Fruit fly (Drosophila melanogaster) whole organism, wandering third instar larva: Measurements from ENCODE around the gene CG7728.

Experiments used
- Abd-B ChIP-seq: fragments of >200 bp; optimal IDR thresholded peaks from 2 replicates; lab custom pipeline; 2017; ENCODE audit warnings: missing biosample characterization, missing genetic modification characterization
- CG9705 ChIP-seq: fragments of 200-800 bp; sonication (Bioruptor generic); optimal IDR thresholded peaks from 2 replicates; lab custom pipeline; 2018; ENCODE audit warnings: missing biosample characterization, mild to moderate bottlenecking, missing genetic modification characterization
- GATAd ChIP-seq: sonication (Bioruptor generic); optimal IDR thresholded peaks from 2 replicates; lab custom pipeline; 2016; ENCODE audit warnings: missing biosample characterization, missing genetic modification characterization
- Hr78 ChIP-seq: fragments of >200 bp; optimal IDR thresholded peaks from 2 replicates; lab custom pipeline; 2017; ENCODE audit warnings: missing biosample characterization, missing genetic modification characterization
- Jra ChIP-seq: sonication (Bioruptor generic); optimal IDR thresholded peaks from 2 replicates; lab custom pipeline; 2016; ENCODE audit warnings: missing biosample characterization, missing genetic modification characterization
- N ChIP-seq: fragments of >200 bp; optimal IDR thresholded peaks from 2 replicates; lab custom pipeline; 2018; ENCODE audit warnings: missing biosample characterization, missing external identifiers, missing genetic modification characterization
- Vsx2 ChIP-seq: fragments of 200-300, 225-300 bp; sonication (Bioruptor generic); optimal IDR thresholded peaks from 2 replicates; lab custom pipeline; 2018; ENCODE audit warnings: missing biosample characterization, missing genetic modification characterization; ENCODE audit not compliant: partially characterized antibody
- dmrt93B ChIP-seq: fragments of 200-800 bp; sonication (Bioruptor generic); optimal IDR thresholded peaks from 2 replicates; lab custom pipeline; 2018; ENCODE audit warnings: missing biosample characterization, mild to moderate bottlenecking, missing genetic modification characterization
- fru ChIP-seq: fragments of 200-800 bp; sonication (Bioruptor generic); optimal IDR thresholded peaks from 3 replicates; lab custom pipeline; 2016; ENCODE audit warnings: missing biosample characterization, mild to moderate bottlenecking, missing genetic modification characterization
- jim ChIP-seq: fragments of 175-275, 200-325 bp; sonication (Bioruptor generic); optimal IDR thresholded peaks from 2 replicates; lab custom pipeline; 2016; ENCODE audit warnings: missing biosample characterization, mild to moderate bottlenecking, missing genetic modification characterization
- lola ChIP-seq: fragments of >200 bp; optimal IDR thresholded peaks from 2 replicates; lab custom pipeline; 2017; ENCODE audit warnings: missing biosample characterization, missing genetic modification characterization
- psq ChIP-seq: fragments of 200-800 bp; sonication (Bioruptor generic); optimal IDR thresholded peaks from 3 replicates; lab custom pipeline; 2017; ENCODE audit warnings: missing biosample characterization, mild to moderate bottlenecking, missing genetic modification characterization, moderate library complexity
- rgr ChIP-seq: fragments of 200-800 bp; sonication (Bioruptor generic); optimal IDR thresholded peaks from 3 replicates; lab custom pipeline; 2016; ENCODE audit warnings: missing biosample characterization, mild to moderate bottlenecking, missing genetic modification characterization

DNA sequence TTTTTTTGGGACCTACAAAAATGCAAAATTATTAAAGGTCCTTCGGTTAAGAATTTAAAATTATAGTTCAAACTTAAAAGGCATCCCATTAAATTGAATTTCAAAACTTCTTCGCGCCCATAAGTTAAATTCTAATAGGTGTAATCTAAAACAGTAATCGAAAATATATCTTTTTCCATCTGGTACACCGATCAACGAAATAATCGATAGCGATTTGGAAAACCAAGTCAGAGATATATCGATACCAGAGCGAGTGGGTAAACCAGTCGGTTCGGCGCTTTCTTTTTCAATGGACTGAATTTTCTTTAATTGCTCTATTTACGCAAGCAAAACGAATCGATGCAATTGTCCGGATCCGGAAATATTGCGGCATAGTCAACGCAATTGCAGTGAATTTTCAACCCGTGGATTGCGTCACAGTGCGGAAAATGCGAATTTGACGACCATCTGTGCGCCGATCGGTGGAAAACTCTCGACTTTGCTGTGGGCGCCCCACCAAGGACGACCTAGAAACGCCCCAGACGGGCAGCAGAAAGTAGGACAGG is 7.8 kb downstream of the CG7728 start, which contains the start of gene Fit2:
- no peak for TF ChIP-seq Vsx2 (GFP tag; lab: Kevin White, UChicago)
- no peak for TF ChIP-seq fru (GFP tag; lab: Kevin White, UChicago)
- TF ChIP-seq CG9705 (GFP tag; lab: Kevin White, UChicago), result no peak
- no peak for TF ChIP-seq Jra (GFP tag; lab: Kevin White, UChicago)
- TF ChIP-seq lola (GFP tag; lab: Kevin White, UChicago), result no peak
- no peak for TF ChIP-seq Hr78
- no peak for TF ChIP-seq psq (GFP tag; lab: Kevin White, UChicago)
- TF ChIP-seq GATAd (GFP tag; lab: Kevin White, UChicago), result no peak
- no peak for TF ChIP-seq dmrt93B (GFP tag; lab: Kevin White, UChicago)
- no peak for TF ChIP-seq Abd-B (GFP tag; lab: Kevin White, UChicago)
- TF ChIP-seq N (GFP tag; lab: Kevin White, UChicago), result no peak
- no peak for TF ChIP-seq jim (GFP tag; lab: Kevin White, UChicago)
- no peak for TF ChIP-seq rgr (GFP tag; lab: Kevin White, UChicago)
